Fruit fly (Drosophila melanogaster) whole organism, embryonic: ENCODE measurements around the gene CG43447.

Source experiments
- Bgb ChIP-seq: fragments of 200-800 bp; sonication (Bioruptor generic); IDR thresholded peaks from 2 replicates; pipeline ENCODE4 v1.3.6; 2022; ENCODE audit warnings: missing biosample characterization, missing genetic modification characterization; ENCODE audit not compliant: partially characterized antibody
- CG10147 ChIP-seq: fragments of 200-800 bp; sonication (Bioruptor generic); optimal IDR thresholded peaks from 2 replicates; lab custom pipeline; 2019; ENCODE audit warnings: missing biosample characterization, mild to moderate bottlenecking, missing genetic modification characterization, moderate library complexity
- CG10267 ChIP-seq: fragments of 200-800 bp; sonication (Bioruptor generic); optimal IDR thresholded peaks from 2 replicates; lab custom pipeline; 2018; ENCODE audit warnings: missing biosample characterization, mild to moderate bottlenecking, missing genetic modification characterization, moderate library complexity
- CG10321 ChIP-seq: fragments of 200-800 bp; sonication (Bioruptor generic); IDR thresholded peaks from 2 replicates; pipeline ENCODE4 v1.3.6; 2022; ENCODE audit warnings: missing biosample characterization, missing genetic modification characterization
- CG10979 ChIP-seq: fragments of 200-800 bp; sonication (Bioruptor generic); optimal IDR thresholded peaks from 2 replicates; lab custom pipeline; 2018; ENCODE audit warnings: missing biosample characterization, mild to moderate bottlenecking, missing genetic modification characterization, moderate library complexity
- CG14014 ChIP-seq: fragments of 200-800 bp; sonication (Bioruptor generic); IDR thresholded peaks from 2 replicates; pipeline ENCODE4 v1.3.6; 2022; ENCODE audit warnings: missing biosample characterization, missing genetic modification characterization
- CG14441 ChIP-seq: fragments of 200-800 bp; sonication (Bioruptor generic); IDR thresholded peaks from 2 replicates; pipeline ENCODE4 v1.3.6; 2022; ENCODE audit warnings: missing biosample characterization, missing genetic modification characterization
- CG14667 ChIP-seq: fragments of 200-800 bp; sonication (Bioruptor generic); IDR thresholded peaks from 2 replicates; pipeline ENCODE4 v1.3.6; 2022; ENCODE audit warnings: missing biosample characterization, missing genetic modification characterization
- CG15696 ChIP-seq: fragments of 200-800 bp; sonication (Bioruptor generic); optimal IDR thresholded peaks from 2 replicates; lab custom pipeline; 2019; ENCODE audit warnings: missing biosample characterization, mild to moderate bottlenecking, missing genetic modification characterization, moderate library complexity
- CG17612 ChIP-seq: fragments of 200-800 bp; sonication (Bioruptor generic); IDR thresholded peaks from 2 replicates; pipeline ENCODE4 v1.3.6; 2022; ENCODE audit warnings: missing biosample characterization, missing genetic modification characterization
- CG17912 ChIP-seq: fragments of 200-800 bp; sonication (Bioruptor generic); optimal IDR thresholded peaks from 2 replicates; lab custom pipeline; 2018; ENCODE audit warnings: missing biosample characterization, mild to moderate bottlenecking, missing genetic modification characterization
- CG18619 ChIP-seq: fragments of 200-800 bp; sonication (Bioruptor generic); optimal IDR thresholded peaks from 3 replicates; lab custom pipeline; 2017; ENCODE audit warnings: missing biosample characterization, mild to moderate bottlenecking, missing genetic modification characterization
- CG2199 ChIP-seq: fragments of 200-800 bp; sonication (Bioruptor generic); IDR thresholded peaks from 3 replicates; pipeline ENCODE4 v1.3.6; 2022; ENCODE audit warnings: missing biosample characterization, missing genetic modification characterization
- CG2678 ChIP-seq: fragments of 200-800 bp; sonication (Bioruptor generic); optimal IDR thresholded peaks from 3 replicates; lab custom pipeline; 2019; ENCODE audit warnings: missing biosample characterization, mild to moderate bottlenecking, missing genetic modification characterization, moderate library complexity
- CG2712 ChIP-seq: fragments of 200-800 bp; optimal IDR thresholded peaks from 3 replicates; lab custom pipeline; 2019; ENCODE audit warnings: missing biosample characterization, mild to moderate bottlenecking, missing genetic modification characterization, moderate library complexity
- CG32772 ChIP-seq: fragments of 200-800 bp; sonication (Bioruptor generic); IDR thresholded peaks from 2 replicates; pipeline ENCODE4 v1.3.6; 2022; ENCODE audit warnings: missing biosample characterization, missing genetic modification characterization
- CG33557 ChIP-seq: fragments of 200-800 bp; sonication (Bioruptor generic); optimal IDR thresholded peaks from 2 replicates; lab custom pipeline; 2019; ENCODE audit warnings: missing biosample characterization, mild to moderate bottlenecking, missing genetic modification characterization, moderate library complexity
- CG4820 ChIP-seq: fragments of 200-800 bp; sonication (Bioruptor generic); optimal IDR thresholded peaks from 3 replicates; lab custom pipeline; 2016; ENCODE audit warnings: missing biosample characterization, missing genetic modification characterization
- CG7839 ChIP-seq: fragments of 200-800 bp; sonication (Bioruptor generic); optimal IDR thresholded peaks from 3 replicates; lab custom pipeline; 2018; ENCODE audit warnings: missing biosample characterization, mild to moderate bottlenecking, missing genetic modification characterization, moderate library complexity
- CG8290 ChIP-seq, 3 experiments: fragments of 200-800 bp; sonication (Bioruptor generic); optimal IDR thresholded peaks; 2 replicates each; lab custom pipeline; 2016 to 2019; ENCODE audit warnings: missing biosample characterization in 3 of 3, missing genetic modification characterization in 3 of 3, mild to moderate bottlenecking in 2 of 3, moderate library complexity in 1 of 3
- CG8359 ChIP-seq: fragments of 200-800 bp; sonication (Bioruptor generic); optimal IDR thresholded peaks from 2 replicates; lab custom pipeline; 2017; ENCODE audit warnings: missing biosample characterization, mild to moderate bottlenecking, missing genetic modification characterization, borderline replicate concordance
- CG9609 ChIP-seq: fragments of 200-800 bp; sonication (Bioruptor generic); optimal IDR thresholded peaks from 3 replicates; lab custom pipeline; 2016; ENCODE audit warnings: missing biosample characterization, missing genetic modification characterization
- Dip3 ChIP-seq: fragments of 200-800 bp; sonication (Bioruptor generic); optimal IDR thresholded peaks from 3 replicates; lab custom pipeline; 2016; ENCODE audit warnings: missing biosample characterization, missing genetic modification characterization
- H15 ChIP-seq: fragments of 200-800 bp; sonication (Bioruptor generic); IDR thresholded peaks from 3 replicates; pipeline ENCODE4 v1.3.6; 2022; ENCODE audit warnings: missing biosample characterization, missing genetic modification characterization
- Hr51 ChIP-seq, 2 experiments: fragments of 200-800 bp; sonication (Bioruptor generic); optimal IDR thresholded peaks; 2 replicates in 1 of 2; 3 replicates in 1 of 2; lab custom pipeline; 2016 to 2018; ENCODE audit warnings: missing biosample characterization in 2 of 2, missing genetic modification characterization in 2 of 2, mild to moderate bottlenecking in 1 of 2, moderate library complexity in 1 of 2
- Nf-YA ChIP-seq: fragments of 200-800 bp; sonication (Bioruptor generic); IDR thresholded peaks from 2 replicates; pipeline ENCODE4 v1.3.6; 2022; ENCODE audit warnings: missing biosample characterization, missing genetic modification characterization
- NfI ChIP-seq: fragments of 200-800 bp; sonication (Bioruptor generic); optimal IDR thresholded peaks from 3 replicates; lab custom pipeline; 2018; ENCODE audit warnings: missing biosample characterization, mild to moderate bottlenecking, missing genetic modification characterization, moderate library complexity
- Sox100B ChIP-seq: fragments of 200-800 bp; sonication (Bioruptor generic); optimal IDR thresholded peaks from 3 replicates; lab custom pipeline; 2018; ENCODE audit warnings: missing biosample characterization, mild to moderate bottlenecking, missing genetic modification characterization
- ase ChIP-seq: fragments of 200-800 bp; sonication (Bioruptor generic); IDR thresholded peaks from 3 replicates; pipeline ENCODE4 v1.3.6; 2022; ENCODE audit warnings: missing biosample characterization, missing genetic modification characterization
- ash1 ChIP-seq: fragments of 200-800 bp; sonication (Bioruptor generic); optimal IDR thresholded peaks from 2 replicates; lab custom pipeline; 2018; ENCODE audit warnings: missing biosample characterization, mild to moderate bottlenecking, missing genetic modification characterization
- cas ChIP-seq: fragments of 200-800 bp; sonication (Bioruptor generic); IDR thresholded peaks from 2 replicates; pipeline ENCODE4 v1.3.6; 2022; ENCODE audit warnings: missing biosample characterization, missing genetic modification characterization
- caup ChIP-seq: fragments of 200-800 bp; sonication (Bioruptor generic); optimal IDR thresholded peaks from 3 replicates; lab custom pipeline; 2017; ENCODE audit warnings: missing biosample characterization, mild to moderate bottlenecking, missing genetic modification characterization, moderate library complexity; ENCODE audit not compliant: severe bottlenecking
- ci ChIP-seq: fragments of 200-800 bp; sonication (Bioruptor generic); IDR thresholded peaks from 3 replicates; pipeline ENCODE4 v1.3.6; 2022; ENCODE audit warnings: missing biosample characterization, missing genetic modification characterization
- cwo ChIP-seq: fragments of 200-800 bp; sonication (Bioruptor generic); optimal IDR thresholded peaks from 3 replicates; lab custom pipeline; 2017; ENCODE audit warnings: missing biosample characterization, missing genetic modification characterization, mild to moderate bottlenecking, moderate library complexity, missing genetic modification reagents
- dmrt11E ChIP-seq: fragments of 200-800 bp; sonication (Bioruptor generic); optimal IDR thresholded peaks from 3 replicates; lab custom pipeline; 2018; ENCODE audit warnings: missing biosample characterization, mild to moderate bottlenecking, missing genetic modification characterization, moderate library complexity
- ewg ChIP-seq: fragments of 200-800 bp; sonication (Bioruptor generic); optimal IDR thresholded peaks from 3 replicates; lab custom pipeline; 2017; ENCODE audit warnings: mild to moderate bottlenecking, missing biosample characterization, missing genetic modification reagents, missing genetic modification characterization
- fd64A ChIP-seq: fragments of 200-800 bp; sonication (Bioruptor generic); optimal IDR thresholded peaks from 3 replicates; lab custom pipeline; 2018; ENCODE audit warnings: missing biosample characterization, mild to moderate bottlenecking, missing genetic modification characterization
- gce ChIP-seq: fragments of 200-800 bp; sonication (Bioruptor generic); IDR thresholded peaks from 3 replicates; pipeline ENCODE4 v1.3.6; 2022; ENCODE audit warnings: missing biosample characterization, missing genetic modification characterization
- gem ChIP-seq: fragments of 200-800 bp; sonication (Bioruptor generic); optimal IDR thresholded peaks from 2 replicates; lab custom pipeline; 2019; ENCODE audit warnings: missing biosample characterization, mild to moderate bottlenecking, missing genetic modification characterization, moderate library complexity
- gsb ChIP-seq: fragments of 200-800 bp; sonication (Bioruptor generic); IDR thresholded peaks from 2 replicates; pipeline ENCODE4 v1.3.6; 2022; ENCODE audit warnings: missing biosample characterization, missing genetic modification characterization
- h ChIP-seq: fragments of >200 bp; optimal IDR thresholded peaks from 2 replicates; lab custom pipeline; 2017
- insv ChIP-seq, 2 experiments: fragments of 200-800 bp; sonication (Bioruptor generic); optimal IDR thresholded peaks; 3 replicates each; lab custom pipeline; 2016 to 2018; ENCODE audit warnings: missing biosample characterization in 2 of 2, missing genetic modification characterization in 2 of 2
- jigr1 ChIP-seq: fragments of 200-800 bp; sonication (Bioruptor generic); IDR thresholded peaks from 3 replicates; pipeline ENCODE4 v1.3.6; 2022; ENCODE audit warnings: missing biosample characterization, missing genetic modification characterization
- lola ChIP-seq, 3 experiments: fragments of >200 bp in 2 of 3; fragments of 200-800 bp in 1 of 3; sonication (Bioruptor generic) in 1 of 3; optimal IDR thresholded peaks; 2 replicates each; lab custom pipeline; 2017 to 2019; ENCODE audit warnings: missing biosample characterization in 3 of 3, missing genetic modification characterization in 3 of 3, mild to moderate bottlenecking in 1 of 3, moderate library complexity in 1 of 3
- mld ChIP-seq: fragments of 200-800 bp; sonication (Bioruptor generic); IDR thresholded peaks from 3 replicates; pipeline ENCODE4 v1.3.6; 2022; ENCODE audit warnings: missing biosample characterization, missing genetic modification characterization; ENCODE audit not compliant: partially characterized antibody
- nmo ChIP-seq: fragments of 200-800 bp; sonication (Bioruptor generic); optimal IDR thresholded peaks from 2 replicates; lab custom pipeline; 2018; ENCODE audit warnings: missing biosample characterization, mild to moderate bottlenecking, missing genetic modification characterization, moderate library complexity
- psq ChIP-seq: fragments of 200-800 bp; sonication (Bioruptor generic); optimal IDR thresholded peaks from 2 replicates; lab custom pipeline; 2017; ENCODE audit warnings: missing biosample characterization, missing genetic modification characterization
- sd ChIP-seq: fragments of 200-800 bp; sonication (Bioruptor generic); optimal IDR thresholded peaks from 3 replicates; lab custom pipeline; 2018; ENCODE audit warnings: missing biosample characterization, mild to moderate bottlenecking, missing genetic modification characterization, moderate library complexity
- tna ChIP-seq: fragments of 200-800 bp; sonication (Bioruptor generic); IDR thresholded peaks from 2 replicates; pipeline ENCODE4 v1.3.6; 2022; ENCODE audit warnings: missing biosample characterization, missing genetic modification characterization; ENCODE audit not compliant: partially characterized antibody
- vnd ChIP-seq: fragments of 200-800 bp; sonication (Bioruptor generic); IDR thresholded peaks from 3 replicates; pipeline ENCODE4 v1.3.6; 2022; ENCODE audit warnings: missing biosample characterization, missing genetic modification characterization; ENCODE audit not compliant: partially characterized antibody

CG43447 gene

DNA sequence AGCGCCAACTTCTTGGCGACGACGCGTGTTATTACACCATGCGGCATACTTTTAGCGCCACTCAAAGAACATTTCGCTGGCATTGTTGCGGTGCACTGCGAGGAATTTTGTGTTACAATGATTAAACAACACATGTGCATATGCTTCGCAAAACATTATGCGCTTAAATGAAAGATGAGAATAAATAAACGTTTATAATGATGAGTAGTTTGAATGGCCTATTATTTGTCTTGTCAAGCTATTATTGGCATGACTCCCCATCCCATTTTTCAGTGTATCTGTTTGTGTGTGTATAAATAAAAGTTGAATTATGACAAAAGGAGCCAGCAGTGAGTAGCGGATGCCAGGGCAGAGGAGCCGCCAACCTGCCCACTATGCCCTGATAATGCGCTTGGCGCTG lies 18.3 kb upstream of the CG43447 start (continued):
- TF ChIP-seq lola (GFP tag; optimal IDR thresholded peaks at IDR 0.05; lab: Kevin White, UChicago) = no peak
- no peak for TF ChIP-seq ci (GFP tag; lab: Robert Waterston, UW)
- peak; percentile 42; the same call in 1 of the 2 replicates for TF ChIP-seq CG14014 (GFP tag; lab: Robert Waterston, UW)
- peak in 1 of 2 experiments; percentile 43 for TF ChIP-seq Hr51 (GFP tag; optimal IDR thresholded peaks at IDR 0.05; lab: Kevin White, UChicago)
- no peak for TF ChIP-seq Bgb (GFP tag; lab: Robert Waterston, UW)
- TF ChIP-seq CG9609 = no peak
- no peak for TF ChIP-seq vnd (GFP tag; lab: Robert Waterston, UW)
- TF ChIP-seq gce (GFP tag; lab: Robert Waterston, UW) = no peak
- peak; percentile 40 for TF ChIP-seq gem (tag; lab: Kevin White, UChicago)
- no peak for TF ChIP-seq CG14667
- no peak for TF ChIP-seq CG32772 (GFP tag; lab: Robert Waterston, UW)
- TF ChIP-seq CG15696 (tag; lab: Kevin White, UChicago) = no peak
- no peak for TF ChIP-seq cas (GFP tag; lab: Robert Waterston, UW)
- TF ChIP-seq ase = no peak
- no peak for TF ChIP-seq H15 (GFP tag; lab: Robert Waterston, UW)
- TF ChIP-seq CG2712 (tag; lab: Kevin White, UChicago) = peak; percentile 27
- no peak for TF ChIP-seq h
- TF ChIP-seq CG8359 = no peak
- no peak for TF ChIP-seq fd64A
- no peak for TF ChIP-seq CG10979 (tag; lab: Kevin White, UChicago)
- no peak for TF ChIP-seq CG18619 (GFP tag; lab: Kevin White, UChicago)
- no peak for TF ChIP-seq tna
- peak; percentile 40 for TF ChIP-seq CG2678 (tag; lab: Kevin White, UChicago)
- no peak for TF ChIP-seq ash1 (GFP tag; lab: Kevin White, UChicago)
- TF ChIP-seq CG10147 (GFP tag; lab: Kevin White, UChicago) = no peak
- TF ChIP-seq CG10321 (GFP tag; lab: Robert Waterston, UW) = no peak
- TF ChIP-seq CG14441 (GFP tag; lab: Robert Waterston, UW) = no peak
- no peak for TF ChIP-seq dmrt11E (tag; lab: Kevin White, UChicago)
- TF ChIP-seq CG17912 (GFP tag; lab: Kevin White, UChicago) = no peak
- no peak for TF ChIP-seq mld (GFP tag; lab: Robert Waterston, UW)
- peak; percentile 22 for TF ChIP-seq CG4820 (GFP tag; lab: Kevin White, UChicago)
- TF ChIP-seq jigr1 = no peak
- no peak for TF ChIP-seq CG33557 (GFP tag; lab: Kevin White, UChicago)
- TF ChIP-seq caup (GFP tag; lab: Kevin White, UChicago) = no peak
- peak; percentile 46 for TF ChIP-seq CG7839
- no peak for TF ChIP-seq Sox100B (GFP tag; lab: Kevin White, UChicago)
- TF ChIP-seq Dip3 (GFP tag; lab: Kevin White, UChicago) = no peak
- peak; percentile 3 for TF ChIP-seq sd (tag; lab: Kevin White, UChicago)
- TF ChIP-seq CG2199 = no peak
- TF ChIP-seq Nf-YA (GFP tag; lab: Robert Waterston, UW) = no peak
- TF ChIP-seq cwo = peak; percentile 10
- TF ChIP-seq CG10267 = no peak
- no peak for TF ChIP-seq NfI (GFP tag; lab: Kevin White, UChicago)
- TF ChIP-seq nmo (GFP tag; lab: Kevin White, UChicago) = peak; percentile 27
- TF ChIP-seq ewg (GFP tag; lab: Kevin White, UChicago) = no peak
- TF ChIP-seq gsb (GFP tag; lab: Robert Waterston, UW) = no peak
- TF ChIP-seq CG8290 (GFP tag; optimal IDR thresholded peaks at IDR 0.05; lab: Kevin White, UChicago) = no peak
- TF ChIP-seq CG8290 (tag; optimal IDR thresholded peaks at IDR 0.05; lab: Kevin White, UChicago) = peak in 1 of 2 experiments; percentile 29
- no peak for TF ChIP-seq insv (GFP tag; optimal IDR thresholded peaks at IDR 0.05; lab: Kevin White, UChicago)
- TF ChIP-seq psq (GFP tag; lab: Kevin White, UChicago) = no peak
- TF ChIP-seq CG17612 = no peak
